Worm (Caenorhabditis elegans): ENCODE measurements around the gene lec-8.

The lec-8 gene

DNA sequence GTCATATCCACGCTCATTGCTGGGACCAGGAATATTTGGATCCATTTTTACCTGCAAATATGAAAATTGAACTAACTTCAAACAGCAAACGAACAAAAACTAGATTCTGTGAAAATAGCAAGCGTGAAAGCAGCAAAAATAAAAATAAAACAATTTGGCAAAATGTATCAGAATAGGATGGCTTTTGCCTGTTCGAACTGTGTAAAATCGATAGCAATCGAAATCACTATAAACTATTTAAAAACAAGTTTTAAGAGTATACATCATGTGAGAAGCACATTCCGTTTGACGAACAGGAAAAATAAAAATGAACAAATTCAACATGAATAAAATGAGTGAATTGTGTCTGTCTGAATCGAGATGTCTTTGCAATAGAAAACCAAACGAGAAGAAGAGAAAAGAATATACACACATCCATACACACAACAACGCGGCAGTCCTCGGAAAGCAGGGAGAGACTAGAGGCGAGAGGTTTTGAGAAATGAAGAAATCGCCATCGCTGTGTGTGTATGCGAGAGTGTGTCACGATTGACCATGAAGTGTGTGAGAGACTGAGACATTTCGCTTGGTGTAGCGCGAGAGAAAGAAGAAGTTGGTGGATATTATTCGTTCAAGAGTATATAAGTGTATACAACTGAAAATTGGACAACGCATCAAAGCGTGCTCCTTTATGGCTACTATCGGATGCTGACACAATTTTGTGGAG, 49.2 kb downstream of the lec-8 start, which contains the start of gene phf-34 (continued):
- TF ChIP-seq mdl-1 (tag; optimal IDR thresholded peaks at IDR 0.05) (peak in 1 of 2 experiments; percentile 60), zip-11 (GFP tag; IDR thresholded peaks at IDR 0.05) (no peak), fkh-10 (GFP tag; optimal IDR thresholded peaks at IDR 0.05) (peak; percentile 56), daf-16 (GFP tag; optimal IDR thresholded peaks at IDR 0.05) (no peak), daf-16 (tag; optimal IDR thresholded peaks at IDR 0.05) (peak; percentile 41), ceh-20 (GFP tag; IDR thresholded peaks at IDR 0.05) (no peak), nhr-41 (GFP tag; IDR thresholded peaks at IDR 0.05) (no peak), ZK546.5 (tag; optimal IDR thresholded peaks at IDR 0.05) (no peak), lir-3 (tag; optimal IDR thresholded peaks at IDR 0.05) (no peak), zfp-2 (tag; optimal IDR thresholded peaks at IDR 0.05) (no peak), lim-7 (GFP tag; IDR thresholded peaks at IDR 0.05) (no peak), saeg-2 (GFP tag; IDR thresholded peaks at IDR 0.05) (no peak), jun-1 (tag; optimal IDR thresholded peaks at IDR 0.05) (no peak), nhr-111 (GFP tag; optimal IDR thresholded peaks at IDR 0.05) (no peak), ceh-62 (tag; optimal IDR thresholded peaks at IDR 0.05) (no peak), Y75B8A.6 (GFP tag; IDR thresholded peaks at IDR 0.05) (no peak), nhr-77 (tag; optimal IDR thresholded peaks at IDR 0.05) (peak; percentile 5), nhr-11 (tag; optimal IDR thresholded peaks at IDR 0.05) (no peak), pha-4 (GFP tag; IDR thresholded peaks at IDR 0.05) (no peak), pha-4 (tag; optimal IDR thresholded peaks at IDR 0.05) (no peak), pqm-1 (tag; optimal IDR thresholded peaks at IDR 0.05) (no peak), sdz-12 (GFP tag; optimal IDR thresholded peaks at IDR 0.05) (no peak), ctbp-1 (GFP tag; IDR thresholded peaks at IDR 0.05) (no peak), lsy-2 (tag; optimal IDR thresholded peaks at IDR 0.05) (peak in 1 of 2 experiments; percentile 58), mes-2 (tag; optimal IDR thresholded peaks at IDR 0.05; ENCODE audit: poor library complexity, severe bottlenecking) (no peak), ZK337.2 (GFP tag; IDR thresholded peaks at IDR 0.05) (no peak), mxl-3 (GFP tag; optimal IDR thresholded peaks at IDR 0.05) (peak; percentile 58), unc-62 (GFP tag; optimal IDR thresholded peaks at IDR 0.05 in 1 of 2) (peak in 1 of 2 experiments; percentile 61), unc-62 (tag; optimal IDR thresholded peaks at IDR 0.05) (no peak), nhr-102 (tag; optimal IDR thresholded peaks at IDR 0.05) (no peak), dve-1 (tag; optimal IDR thresholded peaks at IDR 0.05; ENCODE audit: insufficient read depth) (peak; percentile 45), ztf-11 (tag; optimal IDR thresholded peaks at IDR 0.05) (no peak), zfp-3 (GFP tag; conservative IDR thresholded peaks at IDR 0.05) (no peak), T26A8.4 (GFP tag; IDR thresholded peaks at IDR 0.05) (no peak), egl-27 (tag; optimal IDR thresholded peaks at IDR 0.05) (no peak), madf-9 (GFP tag; conservative IDR thresholded peaks at IDR 0.05) (no peak), rbr-2 (tag; optimal IDR thresholded peaks at IDR 0.05) (peak; percentile 58), attf-4 (tag; optimal IDR thresholded peaks at IDR 0.05) (no peak), nhr-28 (tag; optimal IDR thresholded peaks at IDR 0.05) (peak; percentile 70), Y5F2A.4 (GFP tag; optimal IDR thresholded peaks at IDR 0.05) (no peak), lin-15B (tag; optimal IDR thresholded peaks at IDR 0.05) (no peak)

Measured in whole organism, L4 larva.